Worm (Caenorhabditis elegans) whole organism, young adult: Measurements from ENCODE around the gene F10D7.5.

Experiments used
- B0035.1 ChIP-seq: sonication (generic microtip); optimal IDR thresholded peaks from 2 replicates; lab custom pipeline; 2016; ENCODE audit warnings: missing genetic modification characterization, mild to moderate bottlenecking, missing compliant biosample characterization, missing genotype, missing genetic modification reagents
- C17E4.6 ChIP-seq: fragments of 200-800 bp; sonication (Bioruptor generic); IDR thresholded peaks from 2 replicates; pipeline ENCODE4 v1.3.6; 2022; ENCODE audit warnings: missing genetic modification reagents, missing genetic modification characterization, missing compliant biosample characterization
- F22D6.2 ChIP-seq: sonication (generic microtip); optimal IDR thresholded peaks from 2 replicates; lab custom pipeline; 2016; ENCODE audit warnings: mild to moderate bottlenecking, missing genetic modification characterization, missing compliant biosample characterization
- F33H1.4 ChIP-seq: fragments of 200-800 bp; sonication (Bioruptor generic); IDR thresholded peaks from 2 replicates; pipeline ENCODE4 v1.3.6; 2022; ENCODE audit warnings: missing genetic modification reagents, missing genetic modification characterization, missing compliant biosample characterization
- F37B4.10 ChIP-seq: fragments of 200-800 bp; sonication (Bioruptor generic); IDR thresholded peaks from 2 replicates; pipeline ENCODE4 v1.3.6; 2022; ENCODE audit warnings: missing genetic modification characterization, missing compliant biosample characterization
- F49E8.2 ChIP-seq: sonication (generic microtip); optimal IDR thresholded peaks from 3 replicates; lab custom pipeline; 2017; ENCODE audit warnings: missing genetic modification characterization, mild to moderate bottlenecking, missing compliant biosample characterization, antibody characterized with exemption, moderate library complexity; ENCODE audit not compliant: insufficient read depth
- Y53F4B.3 ChIP-seq: fragments of 200-800 bp; sonication (Bioruptor generic); IDR thresholded peaks from 2 replicates; pipeline ENCODE4 v1.3.6; 2022; ENCODE audit warnings: missing genetic modification reagents, missing genetic modification characterization, missing compliant biosample characterization
- Y56A3A.18 ChIP-seq: fragments of 200-800 bp; sonication (Bioruptor generic); IDR thresholded peaks from 2 replicates; pipeline ENCODE4 v1.3.6; 2022; ENCODE audit warnings: missing genetic modification reagents, missing genetic modification characterization, missing compliant biosample characterization
- ZK185.1 ChIP-seq: sonication (generic microtip); optimal IDR thresholded peaks from 2 replicates; lab custom pipeline; 2016; ENCODE audit warnings: mild to moderate bottlenecking, missing genetic modification characterization, missing compliant biosample characterization; ENCODE audit not compliant: poor library complexity, severe bottlenecking
- akir-1 ChIP-seq: fragments of 200-800 bp; sonication (Bioruptor generic); optimal IDR thresholded peaks from 2 replicates; lab custom pipeline; 2018; ENCODE audit warnings: mild to moderate bottlenecking, missing genetic modification characterization, moderate library complexity, missing compliant biosample characterization
- ama-1 ChIP-seq, 3 experiments: fragments of 150-350 bp in 1 of 3; sonication (generic microtip) in 2 of 3; optimal IDR thresholded peaks; 2 replicates each; lab custom pipeline; 2014 to 2018; ENCODE audit warnings: missing biosample characterization in 2 of 3, missing genetic modification characterization in 2 of 3, missing genetic modification reagents in 2 of 3
- atf-7 ChIP-seq: sonication (generic microtip); optimal IDR thresholded peaks from 2 replicates; lab custom pipeline; 2017; ENCODE audit warnings: mild to moderate bottlenecking, missing genetic modification characterization, missing compliant biosample characterization
- athp-1 ChIP-seq: sonication (generic microtip); optimal IDR thresholded peaks from 2 replicates; lab custom pipeline; 2017; ENCODE audit warnings: mild to moderate bottlenecking, missing genetic modification characterization, missing compliant biosample characterization
- attf-6 ChIP-seq: fragments of 200-800 bp; sonication (Bioruptor generic); IDR thresholded peaks from 2 replicates; pipeline ENCODE4 v1.3.6; 2022; ENCODE audit warnings: missing genetic modification reagents, missing genetic modification characterization, missing compliant biosample characterization
- cebp-1 ChIP-seq, 2 experiments: fragments of 200-800 bp in 1 of 2; sonication (Bioruptor generic) in 1 of 2; sonication (generic microtip) in 1 of 2; IDR thresholded peaks in 1 of 2; optimal IDR thresholded peaks in 1 of 2; 2 replicates each; pipeline versions ENCODE4 v1.3.6 to Lab custom; 2017 to 2022; ENCODE audit warnings: missing compliant biosample characterization in 2 of 2, missing genetic modification characterization in 2 of 2, mild to moderate bottlenecking in 1 of 2, missing genetic modification reagents in 1 of 2, moderate library complexity in 1 of 2
- cebp-2 ChIP-seq: fragments of 200-800 bp; sonication (Bioruptor generic); IDR thresholded peaks from 2 replicates; pipeline ENCODE4 v1.3.6; 2022; ENCODE audit warnings: missing genetic modification characterization, missing compliant biosample characterization
- ceh-27 ChIP-seq: fragments of 200-800 bp; sonication (Bioruptor generic); optimal IDR thresholded peaks from 2 replicates; lab custom pipeline; 2018; ENCODE audit warnings: mild to moderate bottlenecking, missing genetic modification characterization, moderate library complexity, missing compliant biosample characterization
- ceh-40 ChIP-seq: fragments of 200-800 bp; sonication (Bioruptor generic); IDR thresholded peaks from 2 replicates; pipeline ENCODE4 v1.3.6; 2022; ENCODE audit warnings: missing genetic modification characterization, missing compliant biosample characterization
- ceh-58 ChIP-seq: fragments of 200-800 bp; sonication (Bioruptor generic); IDR thresholded peaks from 2 replicates; pipeline ENCODE4 v1.3.6; 2022; ENCODE audit warnings: missing genetic modification characterization, missing compliant biosample characterization
- chd-7 ChIP-seq: sonication (generic microtip); optimal IDR thresholded peaks from 2 replicates; lab custom pipeline; 2016; ENCODE audit warnings: mild to moderate bottlenecking, missing genetic modification characterization, moderate library complexity, missing compliant biosample characterization
- efl-1 ChIP-seq: fragments of 150-350 bp; optimal IDR thresholded peaks from 2 replicates; lab custom pipeline; 2014; ENCODE audit warnings: missing biosample characterization, missing genetic modification reagents, missing genetic modification characterization
- egrh-3 ChIP-seq: fragments of 200-800 bp; sonication (Bioruptor generic); IDR thresholded peaks from 2 replicates; pipeline ENCODE4 v1.3.6; 2022; ENCODE audit warnings: missing genetic modification reagents, missing genetic modification characterization, missing compliant biosample characterization
- hmg-1.2 ChIP-seq: fragments of 200-800 bp; sonication (Bioruptor generic); IDR thresholded peaks from 2 replicates; pipeline ENCODE4 v1.3.6; 2022; ENCODE audit warnings: missing genetic modification reagents, missing genetic modification characterization, missing compliant biosample characterization
- hrde-1 ChIP-seq: sonication (generic microtip); optimal IDR thresholded peaks from 2 replicates; lab custom pipeline; 2016; ENCODE audit warnings: missing genetic modification characterization, mild to moderate bottlenecking, missing compliant biosample characterization, moderate library complexity, missing genotype, missing genetic modification reagents, borderline replicate concordance
- hsf-1 ChIP-seq: fragments of 200-800 bp; sonication (Bioruptor generic); IDR thresholded peaks from 2 replicates; pipeline ENCODE4 v1.3.6; 2022; ENCODE audit warnings: missing genetic modification reagents, missing genetic modification characterization, missing compliant biosample characterization
- lag-1 ChIP-seq: fragments of 200-800 bp; sonication (Bioruptor generic); IDR thresholded peaks from 2 replicates; pipeline ENCODE4 v1.3.6; 2022; ENCODE audit warnings: missing genetic modification reagents, missing genetic modification characterization, missing compliant biosample characterization
- nfya-1 ChIP-seq: sonication (generic microtip); optimal IDR thresholded peaks from 2 replicates; lab custom pipeline; 2017; ENCODE audit warnings: antibody characterized with exemption, missing compliant biosample characterization, missing genetic modification characterization, borderline replicate concordance; ENCODE audit not compliant: insufficient read depth
- nfya-2 ChIP-seq: fragments of 200-800 bp; sonication (Bioruptor generic); IDR thresholded peaks from 2 replicates; pipeline ENCODE4 v1.3.6; 2022; ENCODE audit warnings: missing genetic modification reagents, missing genetic modification characterization, missing compliant biosample characterization
- nfyb-1 ChIP-seq: fragments of 200-800 bp; sonication (Bioruptor generic); IDR thresholded peaks from 2 replicates; pipeline ENCODE4 v1.3.6; 2022; ENCODE audit warnings: missing genetic modification reagents, missing genetic modification characterization, missing compliant biosample characterization
- nhr-120 ChIP-seq: fragments of 200-800 bp; sonication (Bioruptor generic); IDR thresholded peaks from 2 replicates; pipeline ENCODE4 v1.3.6; 2022; ENCODE audit warnings: missing genetic modification characterization, missing compliant biosample characterization
- tbp1 ChIP-seq: fragments of 200-800 bp; sonication (Bioruptor generic); optimal IDR thresholded peaks from 2 replicates; lab custom pipeline; 2018; ENCODE audit warnings: mild to moderate bottlenecking, missing genetic modification characterization, missing compliant biosample characterization
- tbx-9 ChIP-seq: sonication (generic microtip); optimal IDR thresholded peaks from 2 replicates; lab custom pipeline; 2016; ENCODE audit warnings: borderline replicate concordance, missing genetic modification characterization, inconsistent platforms, missing compliant biosample characterization
- unc-130 ChIP-seq: sonication (generic microtip); optimal IDR thresholded peaks from 2 replicates; lab custom pipeline; 2016; ENCODE audit warnings: missing genetic modification reagents, missing genetic modification characterization, missing compliant biosample characterization
- zim-3 ChIP-seq: sonication (generic microtip); optimal IDR thresholded peaks from 2 replicates; lab custom pipeline; 2017; ENCODE audit warnings: mild to moderate bottlenecking, missing genetic modification characterization, moderate library complexity, missing compliant biosample characterization

Gene F10D7.5

ce11 chrX:17419813-17420584 is 28.6 kb upstream of the F10D7.5 start (continued):
- no peak for TF ChIP-seq nfyb-1
- TF ChIP-seq hsf-1 (GFP tag; lab: Robert Waterston, UW), result no peak
- no peak for TF ChIP-seq hmg-1.2 (GFP tag; lab: Robert Waterston, UW)
- TF ChIP-seq cebp-1 (GFP tag; IDR thresholded peaks at IDR 0.05; lab: Robert Waterston, UW), result no peak
- TF ChIP-seq cebp-1 (tag; optimal IDR thresholded peaks at IDR 0.05; lab: Kevin White, UChicago), result no peak
- 0 out of 2 replicates have a peak, but pooled peaks have one; percentile 14 for TF ChIP-seq ceh-40 (GFP tag; lab: Robert Waterston, UW)
- TF ChIP-seq F49E8.2 (tag; lab: Kevin White, UChicago), result no peak
- TF ChIP-seq chd-7, result peak; percentile 38
- TF ChIP-seq C17E4.6, result no peak
- TF ChIP-seq lag-1 (GFP tag; lab: Robert Waterston, UW), result no peak

DNA sequence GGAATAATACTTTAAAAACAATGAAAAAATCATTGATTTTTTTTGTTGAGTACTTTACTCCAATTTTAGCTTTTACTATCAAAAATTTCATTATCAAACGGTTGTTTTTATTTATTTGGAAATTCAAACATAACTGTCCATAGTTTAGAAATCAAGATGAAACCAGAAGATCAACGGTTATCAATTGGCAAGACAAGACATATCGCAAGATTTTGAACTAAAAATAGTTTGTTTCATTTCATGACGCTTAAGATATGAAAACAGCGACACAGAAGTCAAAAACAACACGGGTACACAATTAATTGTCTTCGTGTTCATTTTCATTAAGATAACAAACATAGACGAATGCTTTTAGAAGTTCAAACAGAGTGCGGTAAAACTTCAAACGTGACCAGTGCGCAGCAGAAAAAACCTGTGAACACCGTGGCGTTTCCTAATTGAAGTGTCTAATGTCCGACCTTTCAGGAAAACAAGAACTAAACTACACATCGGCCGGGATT is 26.1 kb upstream of the F10D7.5 start:
- TF ChIP-seq ZK185.1 (no peak), Y56A3A.18 (no peak), egrh-3 (GFP tag; lab: Robert Waterston, UW) (no peak), tbx-9 (tag; lab: Kevin White, UChicago) (no peak), F22D6.2 (no peak), ceh-58 (GFP tag; lab: Robert Waterston, UW) (no peak), F33H1.4 (no peak), akir-1 (GFP tag; lab: Kevin White, UChicago) (no peak), ama-1 (optimal IDR thresholded peaks at IDR 0.05; lab: Kevin White, UChicago) (no peak), ama-1 (GFP tag; optimal IDR thresholded peaks at IDR 0.05; lab: Kevin White, UChicago) (no peak), B0035.1 (tag; lab: Kevin White, UChicago) (no peak), ceh-27 (no peak), atf-7 (tag; lab: Kevin White, UChicago) (no peak), nfya-1 (tag; lab: Kevin White, UChicago) (no peak), nhr-120 (GFP tag; lab: Robert Waterston, UW) (no peak)
- TF ChIP-seq, all 124 proteins: peak for 0

- TF ChIP-seq attf-6 (no peak), zim-3 (tag; lab: Kevin White, UChicago) (no peak), Y53F4B.3 (GFP tag; lab: Robert Waterston, UW) (no peak), tbp1 (GFP tag; lab: Kevin White, UChicago) (no peak), nfya-2 (GFP tag; lab: Robert Waterston, UW) (no peak), hrde-1 (tag; lab: Kevin White, UChicago) (no peak), athp-1 (tag; lab: Kevin White, UChicago) (no peak), efl-1 (GFP tag; lab: Kevin White, UChicago) (no peak), F37B4.10 (GFP tag; lab: Robert Waterston, UW) (no peak), unc-130 (GFP tag; lab: Kevin White, UChicago) (no peak), ZK185.1 (no peak), cebp-2 (no peak)
Measured at ce11 chrX:17413868-17414267, 22.5 kb upstream of the F10D7.5 start, which contains the start of gene crb-1. TSS of gene crb-1 (minus strand) at chrX:17414014.
